Fruit fly (Drosophila melanogaster): Measurements from ENCODE around the gene CG12301.
A peak's percentile ranks its signal among the peaks of the same experiment; 100 is the strongest.

The CG12301 gene

DNA sequence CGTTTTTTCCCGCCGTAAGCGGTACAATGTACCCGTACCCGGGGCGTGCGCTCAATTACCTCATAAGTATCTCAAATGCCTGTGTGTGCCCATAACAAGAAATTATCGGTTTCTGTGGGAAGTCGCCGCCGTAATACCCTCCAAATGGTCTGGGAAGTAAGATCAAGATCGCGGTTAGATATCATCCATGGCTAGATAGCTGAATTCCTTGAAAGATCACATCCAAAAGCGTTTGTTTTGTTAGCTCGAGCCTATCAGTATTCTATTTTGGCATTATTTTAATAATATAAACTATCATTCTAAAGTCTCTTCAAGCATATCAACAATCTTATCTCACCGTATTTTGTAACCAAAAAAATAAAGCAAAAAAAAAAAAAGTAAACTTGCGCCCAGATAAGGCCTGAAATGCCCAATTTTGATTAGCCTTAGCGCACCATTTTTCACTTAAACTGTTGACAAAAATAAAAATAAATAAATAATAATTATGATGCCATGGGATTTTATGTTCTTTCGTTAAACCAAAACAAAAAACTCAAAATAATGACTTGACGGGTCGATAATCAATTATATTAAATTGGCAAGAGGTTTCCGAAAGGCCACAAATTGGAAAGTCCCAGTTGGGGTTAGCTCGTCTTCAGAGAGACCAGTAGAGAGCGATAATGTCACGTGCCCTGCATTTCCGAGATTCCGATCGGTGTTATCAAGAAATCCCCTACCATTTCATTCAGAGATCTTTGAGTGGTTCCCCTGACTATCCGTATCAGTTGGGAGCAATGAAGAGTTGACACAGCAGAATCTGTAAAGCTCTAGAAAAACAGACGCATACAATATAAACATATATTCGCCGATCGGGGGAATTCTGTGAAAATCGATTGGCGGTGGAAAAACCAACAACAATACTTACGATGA, 41.8 kb upstream of the CG12301 start:
- TF ChIP-seq CG14655 (GFP tag; optimal IDR thresholded peaks at IDR 0.05) (peak; percentile 6), CG8159 (tag; optimal IDR thresholded peaks at IDR 0.05) (no peak), fd96Ca (GFP tag; IDR thresholded peaks at IDR 0.05) (0 out of 3 replicates have a peak, but pooled peaks have one; percentile 3), Snoo (tag; optimal IDR thresholded peaks at IDR 0.05) (no peak), CG34367 (tag; optimal IDR thresholded peaks at IDR 0.05) (no peak), EcR (GFP tag; optimal IDR thresholded peaks at IDR 0.05) (peak; percentile 32)

DNA sequence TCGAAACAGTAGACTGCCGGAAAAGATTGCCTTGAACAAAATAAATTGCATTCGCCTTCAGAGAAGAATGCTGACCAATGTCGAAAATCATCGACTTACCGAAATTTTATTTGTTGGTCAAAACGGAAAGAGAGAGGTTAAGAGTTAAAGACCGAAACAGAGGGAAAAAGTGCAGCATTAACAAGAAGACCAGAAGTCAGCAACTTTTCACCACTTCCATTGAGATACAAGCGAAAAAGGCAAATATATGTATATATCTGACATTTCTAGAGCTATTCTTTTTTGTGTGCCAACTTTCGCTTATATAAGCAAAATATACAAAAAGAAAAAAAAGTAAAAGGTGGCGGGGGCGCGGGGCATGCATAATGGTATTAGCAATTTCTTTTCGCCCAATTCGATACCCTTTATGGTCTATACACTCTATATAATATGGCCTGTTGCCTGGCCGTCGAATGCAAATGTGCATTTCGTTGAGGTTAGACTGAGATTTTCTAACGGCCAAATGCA, 40.6 kb upstream of the CG12301 start:
- TF ChIP-seq CG34367 (tag; optimal IDR thresholded peaks at IDR 0.05), result no peak
- TF ChIP-seq D1 (tag; optimal IDR thresholded peaks at IDR 0.05), result no peak
- no peak for TF ChIP-seq CG13204 (GFP tag; optimal IDR thresholded peaks at IDR 0.05)
- no peak for TF ChIP-seq CG17806 (tag; optimal IDR thresholded peaks at IDR 0.05)
- no peak for TF ChIP-seq CG10348 (GFP tag; IDR thresholded peaks at IDR 0.05)
- no peak for TF ChIP-seq rn (GFP tag; IDR thresholded peaks at IDR 0.05)

DNA sequence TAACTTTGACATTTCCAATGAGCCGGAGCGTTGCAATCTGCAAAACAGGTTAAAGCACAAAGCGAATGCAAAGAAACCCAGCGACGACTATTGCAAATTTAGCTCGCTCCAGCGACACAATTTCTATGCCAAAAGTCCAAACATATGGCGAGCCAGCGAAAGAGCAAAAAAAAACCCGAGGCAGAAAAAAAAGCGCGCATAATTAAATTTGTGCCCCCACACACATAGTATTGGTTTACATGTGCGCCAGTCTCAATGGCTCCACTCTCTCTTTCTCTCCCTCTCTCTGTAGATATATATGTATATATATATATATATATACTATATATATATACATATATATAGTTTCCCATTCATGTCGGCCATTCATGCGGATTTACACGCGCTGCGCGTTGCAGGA, 39.9 kb upstream of the CG12301 start:
- TF ChIP-seq CG14655 (GFP tag; optimal IDR thresholded peaks at IDR 0.05) (peak; percentile 1), CG13204 (GFP tag; optimal IDR thresholded peaks at IDR 0.05) (no peak), CG12605 (GFP tag; IDR thresholded peaks at IDR 0.05) (0 out of 2 replicates have a peak, but pooled peaks have one; percentile 8), Snoo (tag; optimal IDR thresholded peaks at IDR 0.05) (no peak)

DNA sequence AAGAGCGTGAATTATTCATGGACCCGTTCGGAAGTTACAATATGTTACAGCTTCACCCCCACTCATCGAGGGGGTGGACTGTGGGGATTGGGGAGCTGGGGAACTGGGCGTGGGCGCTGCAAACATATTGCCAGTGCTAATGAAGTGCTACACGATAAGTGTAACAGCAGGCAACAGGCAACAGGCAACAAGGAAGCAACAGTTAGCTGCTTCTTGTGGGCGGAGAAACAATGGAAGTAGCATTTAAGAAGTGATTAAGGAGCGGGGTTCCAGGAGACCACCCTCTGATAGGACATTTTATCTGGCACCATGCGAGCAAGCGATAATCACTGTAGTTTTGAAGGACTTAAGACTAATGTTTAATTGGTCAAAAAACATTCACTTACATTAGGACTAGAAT, 39.3 kb upstream of the CG12301 start:
- TF ChIP-seq Pif1A (GFP tag; optimal IDR thresholded peaks at IDR 0.05) (no peak), D1 (tag; optimal IDR thresholded peaks at IDR 0.05) (no peak), CG12605 (GFP tag; IDR thresholded peaks at IDR 0.05) (no peak), CG32121 (GFP tag; IDR thresholded peaks at IDR 0.05) (no peak), rn (GFP tag; IDR thresholded peaks at IDR 0.05) (no peak), EcR (GFP tag; optimal IDR thresholded peaks at IDR 0.05) (no peak), Pif1B (GFP tag; optimal IDR thresholded peaks at IDR 0.05) (no peak)

DNA sequence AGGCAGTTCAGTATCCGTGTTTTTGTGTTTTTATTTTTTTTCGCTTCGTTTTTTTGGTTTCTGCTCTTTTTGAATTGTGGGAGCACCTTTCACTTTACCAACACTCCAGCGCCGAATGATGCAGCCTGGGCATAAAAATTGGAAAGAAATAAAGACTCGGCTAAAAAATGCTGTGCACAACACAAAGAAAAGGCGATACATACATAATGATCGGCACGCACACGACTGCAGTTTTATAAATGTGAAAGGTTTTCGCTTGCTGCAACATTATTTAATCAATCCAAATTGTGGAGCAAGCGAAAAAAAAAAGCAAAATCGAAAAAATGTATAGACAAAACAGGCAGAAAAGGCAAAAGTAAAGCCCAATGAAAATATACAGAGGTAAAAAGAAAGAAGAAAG, 37.6 kb upstream of the CG12301 start:
- TF ChIP-seq gl (tag; optimal IDR thresholded peaks at IDR 0.05) (no peak), CG4496 (GFP tag; IDR thresholded peaks at IDR 0.05) (0 out of 3 replicates have a peak, but pooled peaks have one; percentile 2)

DNA sequence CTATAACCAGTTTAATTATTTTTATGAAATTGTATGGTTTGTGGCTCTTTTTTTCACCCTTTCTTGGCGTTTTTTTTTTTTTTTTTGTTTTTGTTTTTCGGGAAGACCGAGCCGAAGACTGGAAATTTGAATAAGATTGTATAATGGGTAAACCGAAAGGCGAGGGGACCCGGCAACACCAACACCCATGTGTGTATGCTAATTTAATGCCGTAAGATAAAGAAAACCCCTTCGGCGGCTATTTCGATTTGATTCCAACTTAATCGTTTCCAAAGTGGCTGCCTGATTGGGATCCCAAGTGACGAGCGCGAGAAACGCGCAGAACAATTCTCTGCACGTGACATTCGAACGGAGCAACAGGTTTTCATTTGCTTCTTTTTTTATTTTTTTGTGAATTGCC, 37.1 kb upstream of the CG12301 start:
- TF ChIP-seq CG4496 (GFP tag; IDR thresholded peaks at IDR 0.05) (no peak), gl (tag; optimal IDR thresholded peaks at IDR 0.05) (no peak), Pif1B (GFP tag; optimal IDR thresholded peaks at IDR 0.05) (no peak), D1 (tag; optimal IDR thresholded peaks at IDR 0.05) (no peak), CG17806 (tag; optimal IDR thresholded peaks at IDR 0.05) (no peak), EcR (GFP tag; optimal IDR thresholded peaks at IDR 0.05) (no peak), CG10348 (GFP tag; IDR thresholded peaks at IDR 0.05) (no peak), CG8301 (tag; optimal IDR thresholded peaks at IDR 0.05) (no peak), rn (GFP tag; IDR thresholded peaks at IDR 0.05) (no peak), CG14655 (GFP tag; optimal IDR thresholded peaks at IDR 0.05) (no peak)

DNA sequence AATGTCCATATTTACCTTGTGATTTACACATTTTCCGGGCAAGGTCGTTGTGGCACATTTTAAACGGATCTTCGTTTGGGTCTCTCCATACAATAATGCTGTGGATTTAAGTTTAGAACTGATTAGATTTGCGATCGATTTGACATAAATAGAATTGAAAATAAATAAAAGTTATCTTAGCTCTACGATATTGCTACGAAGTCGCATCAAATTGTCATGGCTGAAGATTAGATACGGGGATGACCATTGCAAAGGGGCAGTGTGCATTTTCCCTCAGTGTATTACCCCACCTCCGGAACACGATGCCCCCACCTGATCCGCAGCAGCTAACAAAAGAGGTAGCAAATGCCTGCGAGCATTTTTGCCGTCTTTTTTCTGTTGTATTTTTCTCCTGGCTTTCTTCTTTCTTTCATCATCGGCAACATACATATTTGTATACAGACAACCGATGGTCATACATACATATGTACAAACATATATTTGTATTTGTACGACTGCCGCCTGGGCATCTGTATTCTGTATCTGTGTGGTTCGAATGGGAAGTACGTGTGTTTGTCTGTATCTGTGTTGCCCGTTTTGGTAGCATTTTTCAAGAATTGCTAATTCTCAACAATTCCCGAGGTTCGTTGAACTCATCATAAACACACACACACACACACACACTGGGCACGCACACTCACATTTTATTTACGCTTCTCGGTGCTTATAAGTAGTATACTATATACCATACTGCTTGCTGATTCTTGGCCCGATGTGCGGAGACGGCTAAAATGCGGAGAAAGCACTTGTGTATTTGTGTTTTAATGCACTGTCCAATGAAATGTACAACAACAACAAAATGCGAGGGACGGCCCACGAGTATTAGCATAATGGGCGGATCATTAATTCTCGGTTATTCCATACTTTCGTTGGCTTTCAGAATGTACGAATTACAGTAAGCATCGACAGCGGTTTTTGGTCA, 35.9 kb upstream of the CG12301 start:
- TF ChIP-seq CG8301 (tag; optimal IDR thresholded peaks at IDR 0.05) (peak; percentile 44), CG4496 (GFP tag; IDR thresholded peaks at IDR 0.05) (peak; percentile 15; the same call in 1 of the 3 replicates), CG8159 (tag; optimal IDR thresholded peaks at IDR 0.05) (no peak), CG15710 (tag; optimal IDR thresholded peaks at IDR 0.05) (no peak), CG10348 (GFP tag; IDR thresholded peaks at IDR 0.05) (no peak), fd96Ca (GFP tag; IDR thresholded peaks at IDR 0.05) (no peak; the same call in 2 of the 3 replicates), CG17806 (tag; optimal IDR thresholded peaks at IDR 0.05) (no peak), EcR (GFP tag; optimal IDR thresholded peaks at IDR 0.05) (peak; percentile 72), CG14655 (GFP tag; optimal IDR thresholded peaks at IDR 0.05) (peak; percentile 60), gl (tag; optimal IDR thresholded peaks at IDR 0.05) (no peak), Ets98B (GFP tag; IDR thresholded peaks at IDR 0.05) (peak; percentile 11; the same call in 1 of the 2 replicates), Snoo (tag; optimal IDR thresholded peaks at IDR 0.05) (peak; percentile 24), Pif1A (GFP tag; optimal IDR thresholded peaks at IDR 0.05) (peak; percentile 20), D1 (tag; optimal IDR thresholded peaks at IDR 0.05) (no peak)

All from whole organism, pupa.